Fruit fly (Drosophila melanogaster) whole organism, embryonic: ENCODE measurements around the gene stol.
A peak's percentile ranks its signal among the peaks of the same experiment; 100 is the strongest.

Source experiments
- Aef1 ChIP-seq: fragments of 200-800 bp; sonication (Bioruptor generic); IDR thresholded peaks from 3 replicates; pipeline ENCODE4 v1.3.6; 2022; ENCODE audit warnings: missing biosample characterization, missing genetic modification characterization
- Atf6 ChIP-seq: fragments of 200-800 bp; sonication (Bioruptor generic); IDR thresholded peaks from 2 replicates; pipeline ENCODE4 v1.3.6; 2022; ENCODE audit warnings: missing biosample characterization, missing genetic modification characterization
- Awh ChIP-seq: fragments of 200-800 bp; sonication (Bioruptor generic); IDR thresholded peaks from 2 replicates; pipeline ENCODE4, ENCODE4 v1.3.6; 2022; ENCODE audit warnings: missing biosample characterization, missing genetic modification characterization
- BEAF-32 ChIP-seq: fragments of 200-800 bp; sonication (Bioruptor generic); optimal IDR thresholded peaks from 3 replicates; lab custom pipeline; 2017; ENCODE audit warnings: missing biosample characterization, missing genetic modification characterization, mild to moderate bottlenecking, moderate library complexity, missing genetic modification reagents
- CG10209 ChIP-seq: fragments of 200-800 bp; sonication (Bioruptor generic); optimal IDR thresholded peaks from 3 replicates; lab custom pipeline; 2017; ENCODE audit warnings: missing biosample characterization, mild to moderate bottlenecking, missing genetic modification characterization, missing genetic modification reagents
- CG11093 ChIP-seq: fragments of 200-800 bp; sonication (Bioruptor generic); IDR thresholded peaks from 3 replicates; pipeline ENCODE4 v1.3.6; 2022; ENCODE audit warnings: missing biosample characterization, missing genetic modification characterization
- CG12942 ChIP-seq: fragments of 200-800 bp; sonication (Bioruptor generic); optimal IDR thresholded peaks from 3 replicates; lab custom pipeline; 2016; ENCODE audit warnings: missing biosample characterization, missing genetic modification characterization
- CG13123 ChIP-seq: fragments of 200-800 bp; sonication (Bioruptor generic); optimal IDR thresholded peaks from 2 replicates; lab custom pipeline; 2016; ENCODE audit warnings: missing biosample characterization, missing genetic modification characterization
- CG14860 ChIP-seq: fragments of 200-800 bp; sonication (Bioruptor generic); IDR thresholded peaks from 3 replicates; pipeline ENCODE4 v1.3.6; 2022; ENCODE audit warnings: missing biosample characterization, missing genetic modification characterization; ENCODE audit not compliant: partially characterized antibody
- CG15011 ChIP-seq: fragments of 200-800 bp; sonication (Bioruptor generic); optimal IDR thresholded peaks from 3 replicates; lab custom pipeline; 2018; ENCODE audit warnings: missing biosample characterization, mild to moderate bottlenecking, missing genetic modification characterization
- CG15073 ChIP-seq: fragments of 200-800 bp; sonication (Bioruptor generic); optimal IDR thresholded peaks from 2 replicates; lab custom pipeline; 2016; ENCODE audit warnings: missing biosample characterization, missing genetic modification characterization
- CG15479 ChIP-seq: fragments of 200-800 bp; sonication (Bioruptor generic); optimal IDR thresholded peaks from 3 replicates; lab custom pipeline; 2019; ENCODE audit warnings: missing biosample characterization, mild to moderate bottlenecking, missing genetic modification characterization, moderate library complexity
- CG1647 ChIP-seq: fragments of 200-800 bp; sonication (Bioruptor generic); optimal IDR thresholded peaks from 3 replicates; lab custom pipeline; 2016; ENCODE audit warnings: missing biosample characterization, missing genetic modification characterization
- CG17912 ChIP-seq: fragments of 200-800 bp; sonication (Bioruptor generic); optimal IDR thresholded peaks from 2 replicates; lab custom pipeline; 2018; ENCODE audit warnings: missing biosample characterization, mild to moderate bottlenecking, missing genetic modification characterization
- CG2120 ChIP-seq: fragments of 200-800 bp; sonication (Bioruptor generic); optimal IDR thresholded peaks from 3 replicates; lab custom pipeline; 2016; ENCODE audit warnings: missing biosample characterization, missing genetic modification characterization
- CG34376 ChIP-seq: fragments of 200-800 bp; sonication (Bioruptor generic); optimal IDR thresholded peaks from 2 replicates; lab custom pipeline; 2018; ENCODE audit warnings: missing biosample characterization, mild to moderate bottlenecking, missing genetic modification characterization
- CG3838 ChIP-seq: fragments of 200-800 bp; sonication (Bioruptor generic); optimal IDR thresholded peaks from 3 replicates; lab custom pipeline; 2016; ENCODE audit warnings: missing biosample characterization, missing genetic modification characterization
- CG4404 ChIP-seq: fragments of 200-800 bp; sonication (Bioruptor generic); IDR thresholded peaks from 2 replicates; pipeline ENCODE4 v1.3.6; 2022; ENCODE audit warnings: missing biosample characterization, missing genetic modification characterization
- CG5180 ChIP-seq: fragments of 200-800 bp; sonication (Bioruptor generic); optimal IDR thresholded peaks from 3 replicates; lab custom pipeline; 2017; ENCODE audit warnings: missing biosample characterization, missing genetic modification characterization, mild to moderate bottlenecking, moderate library complexity, missing genetic modification reagents
- CG7745 ChIP-seq: fragments of 200-800 bp; sonication (Bioruptor generic); optimal IDR thresholded peaks from 2 replicates; lab custom pipeline; 2018; ENCODE audit warnings: missing biosample characterization, mild to moderate bottlenecking, missing genetic modification characterization, moderate library complexity
- CG7963 ChIP-seq: fragments of 200-800 bp; sonication (Bioruptor generic); IDR thresholded peaks from 3 replicates; pipeline ENCODE4 v1.3.6; 2022; ENCODE audit warnings: missing biosample characterization, missing genetic modification characterization; ENCODE audit not compliant: partially characterized antibody
- CG9797 ChIP-seq: fragments of 200-800 bp; sonication (Bioruptor generic); optimal IDR thresholded peaks from 3 replicates; lab custom pipeline; 2018; ENCODE audit warnings: missing biosample characterization, mild to moderate bottlenecking, missing genetic modification characterization
- Chrac-16 ChIP-seq: fragments of 200-800 bp; sonication (Bioruptor generic); optimal IDR thresholded peaks from 3 replicates; lab custom pipeline; 2016; ENCODE audit warnings: missing biosample characterization, missing genetic modification characterization
- D19B ChIP-seq: fragments of 200-800 bp; sonication (Bioruptor generic); optimal IDR thresholded peaks from 2 replicates; lab custom pipeline; 2017; ENCODE audit warnings: missing biosample characterization, mild to moderate bottlenecking, missing genetic modification characterization
- Dbx ChIP-seq: fragments of 200-800 bp; sonication (Bioruptor generic); IDR thresholded peaks from 3 replicates; pipeline ENCODE4 v1.3.6; 2022; ENCODE audit warnings: missing biosample characterization, missing genetic modification characterization
- Drgx ChIP-seq: fragments of 200-800 bp; sonication (Bioruptor generic); IDR thresholded peaks from 2 replicates; pipeline ENCODE4 v1.3.6; 2022; ENCODE audit warnings: missing biosample characterization, missing genetic modification characterization
- Fer3 ChIP-seq: fragments of 200-800 bp; sonication (Bioruptor generic); optimal IDR thresholded peaks from 2 replicates; lab custom pipeline; 2018; ENCODE audit warnings: missing biosample characterization, mild to moderate bottlenecking, missing genetic modification characterization, moderate library complexity
- H15 ChIP-seq: fragments of 200-800 bp; sonication (Bioruptor generic); IDR thresholded peaks from 3 replicates; pipeline ENCODE4 v1.3.6; 2022; ENCODE audit warnings: missing biosample characterization, missing genetic modification characterization
- MESR4 ChIP-seq: fragments of 200-800 bp; sonication (Bioruptor generic); optimal IDR thresholded peaks from 2 replicates; lab custom pipeline; 2018; ENCODE audit warnings: missing biosample characterization, mild to moderate bottlenecking, missing genetic modification characterization, moderate library complexity
- Optix ChIP-seq: fragments of 200-800 bp; sonication (Bioruptor generic); IDR thresholded peaks from 3 replicates; pipeline ENCODE4 v1.3.6; 2022; ENCODE audit warnings: missing biosample characterization, missing genetic modification characterization
- Sox102F ChIP-seq: fragments of 200-800 bp; sonication (Bioruptor generic); optimal IDR thresholded peaks from 2 replicates; lab custom pipeline; 2018; ENCODE audit warnings: missing biosample characterization, mild to moderate bottlenecking, missing genetic modification characterization, moderate library complexity
- Spps ChIP-seq: fragments of 200-800 bp; sonication (Bioruptor generic); optimal IDR thresholded peaks from 2 replicates; lab custom pipeline; 2018; ENCODE audit warnings: missing biosample characterization, mild to moderate bottlenecking, missing genetic modification characterization
- Vsx1 ChIP-seq: fragments of 200-800 bp; sonication (Bioruptor generic); optimal IDR thresholded peaks from 2 replicates; lab custom pipeline; 2017; ENCODE audit warnings: missing biosample characterization, mild to moderate bottlenecking, missing genetic modification characterization, missing genetic modification reagents
- Xbp1 ChIP-seq: fragments of 200-800 bp; sonication (Bioruptor generic); optimal IDR thresholded peaks from 3 replicates; lab custom pipeline; 2016; ENCODE audit warnings: missing biosample characterization, mild to moderate bottlenecking, missing genetic modification characterization
- chn ChIP-seq: fragments of 200-800 bp; sonication (Bioruptor generic); optimal IDR thresholded peaks from 2 replicates; lab custom pipeline; 2016; ENCODE audit warnings: missing biosample characterization, missing genetic modification characterization
- emc ChIP-seq: fragments of 200-800 bp; sonication (Bioruptor generic); optimal IDR thresholded peaks from 2 replicates; lab custom pipeline; 2016; ENCODE audit warnings: missing biosample characterization, missing genetic modification characterization
- esg ChIP-seq: fragments of 200-800 bp; sonication (Bioruptor generic); conservative IDR thresholded peaks from 2 replicates; pipeline ENCODE4 v1.3.6; 2022; ENCODE audit warnings: missing biosample characterization, missing genetic modification characterization
- ftz-f1 ChIP-seq: fragments of 200-800 bp; sonication (Bioruptor generic); optimal IDR thresholded peaks from 2 replicates; lab custom pipeline; 2016; ENCODE audit warnings: missing biosample characterization, missing genetic modification characterization
- gcm ChIP-seq: fragments of 200-800 bp; sonication (Bioruptor generic); optimal IDR thresholded peaks from 2 replicates; lab custom pipeline; 2019; ENCODE audit warnings: missing biosample characterization, mild to moderate bottlenecking, missing genetic modification characterization, moderate library complexity
- kni ChIP-seq: fragments of 200-800 bp; sonication (Bioruptor generic); optimal IDR thresholded peaks from 3 replicates; lab custom pipeline; 2017; ENCODE audit warnings: mild to moderate bottlenecking, missing biosample characterization, missing genetic modification reagents, missing genetic modification characterization
- lilli ChIP-seq: fragments of 200-800 bp; sonication (Bioruptor generic); optimal IDR thresholded peaks from 3 replicates; lab custom pipeline; 2016; ENCODE audit warnings: missing biosample characterization, missing genetic modification characterization
- p53 ChIP-seq: fragments of 200-800 bp; sonication (Bioruptor generic); optimal IDR thresholded peaks from 2 replicates; lab custom pipeline; 2016; ENCODE audit warnings: missing biosample characterization, missing genetic modification characterization
- pho ChIP-seq: fragments of 200-800 bp; sonication (Bioruptor generic); optimal IDR thresholded peaks from 2 replicates; lab custom pipeline; 2016; ENCODE audit warnings: missing biosample characterization, missing genetic modification characterization
- pum ChIP-seq: fragments of 200-800 bp; sonication (Bioruptor generic); optimal IDR thresholded peaks from 2 replicates; lab custom pipeline; 2016; ENCODE audit warnings: missing biosample characterization, missing genetic modification characterization
- ro ChIP-seq: fragments of 200-800 bp; sonication (Bioruptor generic); IDR thresholded peaks from 2 replicates; pipeline ENCODE4 v1.3.6; 2022; ENCODE audit warnings: missing biosample characterization, missing genetic modification characterization
- schlank ChIP-seq: fragments of 200-800 bp; sonication (Bioruptor generic); optimal IDR thresholded peaks from 2 replicates; lab custom pipeline; 2018; ENCODE audit warnings: missing biosample characterization, mild to moderate bottlenecking, missing genetic modification characterization
- sr ChIP-seq: fragments of 200-800 bp; sonication (Bioruptor generic); IDR thresholded peaks from 3 replicates; pipeline ENCODE4 v1.3.6; 2022; ENCODE audit warnings: missing biosample characterization, missing genetic modification characterization
- stc ChIP-seq: fragments of 200-800 bp; sonication (Bioruptor generic); IDR thresholded peaks from 2 replicates; pipeline ENCODE4 v1.3.6; 2022; ENCODE audit warnings: missing biosample characterization, missing genetic modification characterization
- tap ChIP-seq: fragments of 200-800 bp; optimal IDR thresholded peaks from 3 replicates; lab custom pipeline; 2019; ENCODE audit warnings: missing biosample characterization, mild to moderate bottlenecking, missing genetic modification characterization, moderate library complexity
- unpg ChIP-seq: fragments of 200-800 bp; sonication (Bioruptor generic); optimal IDR thresholded peaks from 3 replicates; lab custom pipeline; 2018; ENCODE audit warnings: missing biosample characterization, mild to moderate bottlenecking, missing genetic modification characterization, moderate library complexity

Gene stol

DNA sequence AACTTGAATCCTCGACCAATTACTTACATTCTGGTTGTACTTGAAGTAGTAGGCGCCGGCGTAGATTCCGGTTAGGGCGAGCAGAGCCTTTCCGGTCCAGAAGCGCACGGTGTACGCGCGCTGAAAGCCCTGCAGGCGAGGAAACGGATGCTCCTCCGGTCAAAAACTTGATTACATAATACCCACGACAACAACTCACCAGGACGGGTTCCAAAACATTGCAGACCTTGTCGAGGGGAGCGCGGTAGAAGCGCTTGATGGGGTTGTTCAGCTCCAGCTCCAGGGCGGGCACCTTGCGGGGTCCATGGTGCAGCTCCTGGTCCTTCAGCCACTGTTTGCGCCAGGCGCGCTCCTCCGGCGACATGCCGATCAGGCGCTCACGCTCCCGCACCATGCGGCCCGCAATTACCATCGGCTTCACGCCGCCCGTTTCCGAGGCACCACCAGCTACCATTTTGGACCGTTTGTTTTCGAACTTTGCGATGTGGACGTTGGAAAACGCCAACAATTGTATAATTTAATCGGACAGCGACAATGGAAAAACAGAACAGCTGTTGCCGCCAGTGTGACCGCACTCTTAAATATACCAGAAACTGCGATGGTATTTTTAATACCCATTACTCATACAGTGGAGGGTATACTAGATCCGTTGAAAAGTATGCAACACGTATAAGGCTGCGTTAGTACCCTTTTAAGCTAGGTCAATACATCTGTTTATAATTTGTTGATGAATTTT lies 32.6 kb upstream of the stol start, which contains the start of gene ND-B17 (continued):
- peak; percentile 44 for TF ChIP-seq pho (GFP tag; lab: Kevin White, UChicago)
- TF ChIP-seq CG14860 (GFP tag; lab: Robert Waterston, UW) = no peak
- TF ChIP-seq emc (GFP tag; lab: Kevin White, UChicago) = no peak
- no peak for TF ChIP-seq CG34376 (GFP tag; lab: Kevin White, UChicago)
- TF ChIP-seq stc (GFP tag; lab: Robert Waterston, UW) = 0 out of 2 replicates have a peak, but pooled peaks have one; percentile 21
- no peak for TF ChIP-seq kni (GFP tag; lab: Kevin White, UChicago)
- peak; percentile 93 for TF ChIP-seq D19B (GFP tag; lab: Kevin White, UChicago)
- TF ChIP-seq CG12942 (GFP tag; lab: Kevin White, UChicago) = peak; percentile 55
- TF ChIP-seq gcm = no peak
- peak; percentile 19 for TF ChIP-seq p53 (GFP tag; lab: Kevin White, UChicago)
- TF ChIP-seq CG15479 = no peak
- TF ChIP-seq CG17912 (GFP tag; lab: Kevin White, UChicago) = peak; percentile 11
- TF ChIP-seq Aef1 = peak; percentile 30; the same call in 1 of the 3 replicates
- TF ChIP-seq CG7963 (GFP tag; lab: Robert Waterston, UW) = no peak
- 0 out of 3 replicates have a peak, but pooled peaks have one; percentile 42 for TF ChIP-seq H15 (GFP tag; lab: Robert Waterston, UW)
- TF ChIP-seq Atf6 (GFP tag; lab: Robert Waterston, UW) = no peak
- TF ChIP-seq tap = no peak
- TF ChIP-seq Awh (GFP tag; lab: Robert Waterston, UW) = 0 out of 2 replicates have a peak, but pooled peaks have one; percentile 24
- no peak for TF ChIP-seq sr
- TF ChIP-seq unpg (GFP tag; lab: Kevin White, UChicago) = no peak
- peak; percentile 55; the same call in 1 of the 2 replicates for TF ChIP-seq esg (GFP tag; lab: Robert Waterston, UW)
- TF ChIP-seq Xbp1 (GFP tag; lab: Kevin White, UChicago) = peak; percentile 75
- no peak for TF ChIP-seq CG1647 (GFP tag; lab: Kevin White, UChicago)
- no peak for TF ChIP-seq Vsx1 (GFP tag; lab: Kevin White, UChicago)
- no peak for TF ChIP-seq Spps (tag; lab: Kevin White, UChicago)
- TF ChIP-seq lilli (GFP tag; lab: Kevin White, UChicago) = peak; percentile 67
- no peak for TF ChIP-seq CG13123
- TF ChIP-seq CG4404 (GFP tag; lab: Robert Waterston, UW) = no peak
- TF ChIP-seq CG5180 (GFP tag; lab: Kevin White, UChicago) = no peak
- TF ChIP-seq pum (GFP tag; lab: Kevin White, UChicago) = peak; percentile 70
- TF ChIP-seq Dbx (GFP tag; lab: Robert Waterston, UW) = peak; percentile 38; the same call in 1 of the 3 replicates
- no peak for TF ChIP-seq ftz-f1 (GFP tag; lab: Kevin White, UChicago)
- no peak for TF ChIP-seq CG3838 (GFP tag; lab: Kevin White, UChicago)
- peak; percentile 79 for TF ChIP-seq CG9797 (GFP tag; lab: Kevin White, UChicago)
- no peak for TF ChIP-seq CG10209 (GFP tag; lab: Kevin White, UChicago)
- peak; percentile 70 for TF ChIP-seq CG2120 (GFP tag; lab: Kevin White, UChicago)
- TF ChIP-seq Sox102F = no peak
- peak; percentile 24 for TF ChIP-seq BEAF-32 (GFP tag; lab: Kevin White, UChicago)
- TF ChIP-seq ro = no peak
- no peak for TF ChIP-seq Optix (GFP tag; lab: Robert Waterston, UW)
- TF ChIP-seq MESR4 (GFP tag; lab: Kevin White, UChicago) = peak; percentile 86
- TF ChIP-seq Fer3 (tag; lab: Kevin White, UChicago) = no peak
- TF ChIP-seq CG15011 (GFP tag; lab: Kevin White, UChicago) = no peak
- no peak for TF ChIP-seq CG7745 (tag; lab: Kevin White, UChicago)
- TF ChIP-seq Drgx = no peak
- TF ChIP-seq schlank (tag; lab: Kevin White, UChicago) = no peak
- peak; percentile 45 for TF ChIP-seq Chrac-16 (GFP tag; lab: Kevin White, UChicago)
- peak; percentile 93 for TF ChIP-seq CG15073
- peak; percentile 62 for TF ChIP-seq chn (GFP tag; lab: Kevin White, UChicago)
- no peak for TF ChIP-seq CG11093 (GFP tag; lab: Robert Waterston, UW)
